Worm (Caenorhabditis elegans) whole organism, L1 larva: ENCODE data around the gene fbxa-81.

ENCODE experiments used
- C16A3.4 ChIP-seq: fragments of 150-350 bp; optimal IDR thresholded peaks from 2 replicates; lab custom pipeline; 2014; ENCODE audit warnings: missing biosample characterization, missing genetic modification characterization
- ama-1 ChIP-seq: fragments of 150-350 bp; optimal IDR thresholded peaks from 2 replicates; lab custom pipeline; 2014
- blmp-1 ChIP-seq: fragments of 150-350 bp; optimal IDR thresholded peaks from 2 replicates; lab custom pipeline; 2014; ENCODE audit warnings: missing biosample characterization, missing genetic modification characterization
- ceh-82 ChIP-seq, 3 experiments: fragments of 150-350 bp in 1 of 3; sonication (generic microtip) in 2 of 3; optimal IDR thresholded peaks; 2 replicates each; lab custom pipeline; 2014 to 2017; ENCODE audit warnings: missing biosample characterization in 3 of 3, missing genetic modification characterization in 3 of 3
- ceh-90 ChIP-seq: sonication (generic microtip); optimal IDR thresholded peaks from 2 replicates; lab custom pipeline; 2016; ENCODE audit warnings: missing genetic modification characterization, missing compliant biosample characterization
- ces-1 ChIP-seq: fragments of 150-350 bp; optimal IDR thresholded peaks from 2 replicates; lab custom pipeline; 2014; ENCODE audit warnings: missing biosample characterization, missing genetic modification reagents, missing genetic modification characterization
- dsc-1 ChIP-seq: sonication (generic microtip); optimal IDR thresholded peaks from 2 replicates; lab custom pipeline; 2016; ENCODE audit warnings: mild to moderate bottlenecking, missing genetic modification characterization, missing compliant biosample characterization
- efl-1 ChIP-seq, 4 experiments: fragments of 150-350 bp; optimal IDR thresholded peaks in 3 of 4; peaks in 1 of 4; 1 replicate in 1 of 4; 2 replicates in 3 of 4; lab custom pipeline; 2014; ENCODE audit warnings: missing biosample characterization in 2 of 4, missing genetic modification characterization in 2 of 4, missing genetic modification reagents in 2 of 4
- efl-3 ChIP-seq: fragments of 200-800 bp; sonication (Bioruptor generic); optimal IDR thresholded peaks from 2 replicates; lab custom pipeline; 2018; ENCODE audit warnings: mild to moderate bottlenecking, missing genetic modification characterization, missing compliant biosample characterization
- egl-13 ChIP-seq: sonication (generic microtip); optimal IDR thresholded peaks from 2 replicates; lab custom pipeline; 2016; ENCODE audit warnings: missing genotype, missing genetic modification reagents, missing genetic modification characterization, missing compliant biosample characterization
- egl-27 ChIP-seq, 2 experiments: fragments of 150-350 bp in 1 of 2; sonication (generic microtip); optimal IDR thresholded peaks; 3 replicates each; lab custom pipeline; 2017 to 2018; ENCODE audit warnings: missing biosample characterization in 2 of 2, missing genetic modification characterization in 2 of 2, missing genetic modification reagents in 2 of 2
- elt-2 ChIP-seq: sonication (generic microtip); optimal IDR thresholded peaks from 2 replicates; lab custom pipeline; 2016; ENCODE audit warnings: missing genetic modification characterization, mild to moderate bottlenecking, inconsistent platforms, missing compliant biosample characterization, missing genetic modification reagents
- elt-3 ChIP-seq, 6 experiments: fragments of 150-350 bp in 1 of 6; sonication (generic microtip); optimal IDR thresholded peaks; 2 replicates each; lab custom pipeline; 2017 to 2018; ENCODE audit warnings: missing biosample characterization in 6 of 6, missing genetic modification characterization in 6 of 6, inconsistent platforms in 1 of 6
- fkh-10 ChIP-seq: sonication (generic microtip); optimal IDR thresholded peaks from 2 replicates; lab custom pipeline; 2017; ENCODE audit warnings: missing biosample characterization, missing genetic modification reagents, missing genetic modification characterization
- fkh-4 ChIP-seq: sonication (generic microtip); optimal IDR thresholded peaks from 2 replicates; lab custom pipeline; 2016; ENCODE audit warnings: missing compliant biosample characterization, missing genetic modification characterization, borderline replicate concordance
- fkh-8 ChIP-seq: sonication (generic microtip); optimal IDR thresholded peaks from 2 replicates; lab custom pipeline; 2016; ENCODE audit warnings: mild to moderate bottlenecking, missing genetic modification characterization, missing compliant biosample characterization
- fos-1 ChIP-seq: fragments of 150-350 bp; optimal IDR thresholded peaks from 2 replicates; lab custom pipeline; 2014; ENCODE audit warnings: missing biosample characterization, missing genetic modification characterization
- grh-1 ChIP-seq: fragments of 200-800 bp; sonication (Bioruptor generic); IDR thresholded peaks from 2 replicates; pipeline ENCODE4 v1.3.6; 2022; ENCODE audit warnings: missing genetic modification reagents, missing genetic modification characterization, missing compliant biosample characterization
- hlh-4 ChIP-seq: sonication (generic microtip); optimal IDR thresholded peaks from 2 replicates; lab custom pipeline; 2016; ENCODE audit warnings: mild to moderate bottlenecking, missing genetic modification characterization, missing compliant biosample characterization
- isw-1 ChIP-seq: fragments of 200-800 bp; sonication (Bioruptor generic); IDR thresholded peaks from 2 replicates; pipeline ENCODE4 v1.3.6; 2022; ENCODE audit warnings: missing genetic modification characterization, missing compliant biosample characterization
- jun-1 ChIP-seq: fragments of 150-350 bp; optimal IDR thresholded peaks from 2 replicates; lab custom pipeline; 2014; ENCODE audit warnings: missing biosample characterization, missing genetic modification reagents, missing genetic modification characterization
- lin-14 ChIP-seq: fragments of 200-800 bp; sonication (Bioruptor generic); optimal IDR thresholded peaks from 2 replicates; lab custom pipeline; 2018; ENCODE audit warnings: mild to moderate bottlenecking, missing genetic modification characterization, moderate library complexity, missing compliant biosample characterization
- lin-35 ChIP-seq, 2 experiments: fragments of 150-350 bp; optimal IDR thresholded peaks; 2 replicates each; lab custom pipeline; 2014; ENCODE audit warnings: missing biosample characterization in 2 of 2, missing genetic modification characterization in 2 of 2, missing genetic modification reagents in 2 of 2
- lin-39 ChIP-seq: fragments of 150-350 bp; optimal IDR thresholded peaks from 2 replicates; lab custom pipeline; 2014; ENCODE audit warnings: missing biosample characterization, missing genetic modification reagents, missing genetic modification characterization
- lir-3 ChIP-seq: sonication (generic microtip); optimal IDR thresholded peaks from 2 replicates; lab custom pipeline; 2016; ENCODE audit warnings: mild to moderate bottlenecking, missing genetic modification characterization, moderate library complexity, missing compliant biosample characterization; ENCODE audit not compliant: poor library complexity
- lsy-2 ChIP-seq, 2 experiments: fragments of 150-350 bp; optimal IDR thresholded peaks; 2 replicates each; lab custom pipeline; 2014; ENCODE audit warnings: missing biosample characterization in 2 of 2, missing genetic modification characterization in 2 of 2
- mab-9 ChIP-seq: fragments of 200-800 bp; sonication (Bioruptor generic); IDR thresholded peaks from 2 replicates; pipeline ENCODE4 v1.3.6; 2022; ENCODE audit warnings: missing genetic modification reagents, missing genetic modification characterization, missing compliant biosample characterization
- mdl-1 ChIP-seq, 2 experiments: fragments of 150-350 bp; optimal IDR thresholded peaks; 2 replicates each; lab custom pipeline; 2014 to 2017; ENCODE audit warnings: missing biosample characterization in 2 of 2, missing genetic modification characterization in 2 of 2, inconsistent platforms in 1 of 2
- mef-2 ChIP-seq: fragments of 150-350 bp; optimal IDR thresholded peaks from 2 replicates; lab custom pipeline; 2014; ENCODE audit warnings: missing biosample characterization, missing genetic modification characterization
- mep-1 ChIP-seq: fragments of 150-350 bp; optimal IDR thresholded peaks from 2 replicates; lab custom pipeline; 2014; ENCODE audit warnings: missing biosample characterization, missing genetic modification characterization
- nhr-11 ChIP-seq: fragments of 150-350 bp; optimal IDR thresholded peaks from 2 replicates; lab custom pipeline; 2014; ENCODE audit warnings: missing biosample characterization, missing genetic modification characterization
- nhr-19 ChIP-seq: fragments of 200-800 bp; sonication (Bioruptor generic); conservative IDR thresholded peaks from 2 replicates; pipeline ENCODE4 v1.3.6; 2022; ENCODE audit warnings: missing genetic modification characterization, missing compliant biosample characterization
- nhr-237 ChIP-seq: fragments of 150-350 bp; optimal IDR thresholded peaks from 2 replicates; lab custom pipeline; 2014; ENCODE audit warnings: missing biosample characterization, missing genetic modification characterization
- nhr-47 ChIP-seq: sonication (generic microtip); optimal IDR thresholded peaks from 2 replicates; lab custom pipeline; 2016; ENCODE audit warnings: mild to moderate bottlenecking, missing genetic modification characterization, moderate library complexity, missing compliant biosample characterization
- nhr-71 ChIP-seq: sonication (generic microtip); optimal IDR thresholded peaks from 2 replicates; lab custom pipeline; 2016; ENCODE audit warnings: mild to moderate bottlenecking, missing genetic modification characterization, moderate library complexity, missing compliant biosample characterization
- nhr-77 ChIP-seq: fragments of 150-350 bp; optimal IDR thresholded peaks from 2 replicates; lab custom pipeline; 2014; ENCODE audit warnings: missing biosample characterization, missing genetic modification characterization
- nhr-84 ChIP-seq: sonication (generic microtip); optimal IDR thresholded peaks from 2 replicates; lab custom pipeline; 2017; ENCODE audit warnings: missing biosample characterization, missing genetic modification characterization
- nhr-85 ChIP-seq: sonication (generic microtip); peaks from one replicate; lab custom pipeline; 2016; ENCODE audit warnings: missing genetic modification characterization, inconsistent platforms, missing compliant biosample characterization
- nhr-90 ChIP-seq: sonication (generic microtip); optimal IDR thresholded peaks from 2 replicates; lab custom pipeline; 2016; ENCODE audit warnings: mild to moderate bottlenecking, missing genetic modification characterization, missing compliant biosample characterization; ENCODE audit not compliant: poor library complexity
- pax-3 ChIP-seq: fragments of 200-800 bp; sonication (Bioruptor generic); optimal IDR thresholded peaks from 2 replicates; lab custom pipeline; 2018; ENCODE audit warnings: mild to moderate bottlenecking, missing genetic modification characterization, moderate library complexity, missing compliant biosample characterization
- snpc-4 ChIP-seq: fragments of 150-350 bp; optimal IDR thresholded peaks from 2 replicates; lab custom pipeline; 2014; ENCODE audit warnings: missing biosample characterization, missing genetic modification characterization
- snu-23 ChIP-seq: sonication (generic microtip); optimal IDR thresholded peaks from 2 replicates; lab custom pipeline; 2016; ENCODE audit warnings: missing genetic modification characterization, missing compliant biosample characterization
- sox-4 ChIP-seq: sonication (generic microtip); optimal IDR thresholded peaks from 2 replicates; lab custom pipeline; 2016; ENCODE audit warnings: missing genetic modification characterization, missing compliant biosample characterization
- sptf-1 ChIP-seq: fragments of 150-350 bp; optimal IDR thresholded peaks from 2 replicates; lab custom pipeline; 2014; ENCODE audit warnings: missing biosample characterization, missing genetic modification characterization
- sup-37 ChIP-seq: fragments of 200-800 bp; sonication (Bioruptor generic); optimal IDR thresholded peaks from 2 replicates; lab custom pipeline; 2018; ENCODE audit warnings: mild to moderate bottlenecking, missing genetic modification characterization, missing compliant biosample characterization
- swsn-7 ChIP-seq: sonication (generic microtip); optimal IDR thresholded peaks from 2 replicates; lab custom pipeline; 2016; ENCODE audit warnings: missing genetic modification characterization, missing compliant biosample characterization
- tlp-1 ChIP-seq: fragments of 150-350 bp; optimal IDR thresholded peaks from 2 replicates; lab custom pipeline; 2014; ENCODE audit warnings: missing biosample characterization, missing genetic modification characterization
- unc-130 ChIP-seq: fragments of 150-350 bp; optimal IDR thresholded peaks from 2 replicates; lab custom pipeline; 2017; ENCODE audit warnings: missing biosample characterization, missing genetic modification characterization, inconsistent platforms
- unc-62 ChIP-seq: fragments of 150-350 bp; optimal IDR thresholded peaks from 2 replicates; lab custom pipeline; 2014; ENCODE audit warnings: missing biosample characterization, missing genetic modification reagents, missing genetic modification characterization
- unc-86 ChIP-seq: sonication (generic microtip); optimal IDR thresholded peaks from 2 replicates; lab custom pipeline; 2016; ENCODE audit warnings: missing genetic modification characterization, missing compliant biosample characterization
- zip-4 ChIP-seq: fragments of 200-800 bp; sonication (Bioruptor generic); optimal IDR thresholded peaks from 2 replicates; lab custom pipeline; 2018; ENCODE audit warnings: mild to moderate bottlenecking, missing genetic modification characterization, moderate library complexity, missing compliant biosample characterization
- ztf-11 ChIP-seq, 2 experiments: sonication (generic microtip); optimal IDR thresholded peaks; 2 replicates each; lab custom pipeline; 2016 to 2017; ENCODE audit warnings: missing genetic modification characterization in 2 of 2, missing biosample characterization in 1 of 2, missing compliant biosample characterization in 1 of 2
- ztf-4 ChIP-seq: fragments of 150-350 bp; optimal IDR thresholded peaks from 2 replicates; lab custom pipeline; 2014; ENCODE audit warnings: missing biosample characterization, missing genetic modification characterization

Gene fbxa-81

DNA sequence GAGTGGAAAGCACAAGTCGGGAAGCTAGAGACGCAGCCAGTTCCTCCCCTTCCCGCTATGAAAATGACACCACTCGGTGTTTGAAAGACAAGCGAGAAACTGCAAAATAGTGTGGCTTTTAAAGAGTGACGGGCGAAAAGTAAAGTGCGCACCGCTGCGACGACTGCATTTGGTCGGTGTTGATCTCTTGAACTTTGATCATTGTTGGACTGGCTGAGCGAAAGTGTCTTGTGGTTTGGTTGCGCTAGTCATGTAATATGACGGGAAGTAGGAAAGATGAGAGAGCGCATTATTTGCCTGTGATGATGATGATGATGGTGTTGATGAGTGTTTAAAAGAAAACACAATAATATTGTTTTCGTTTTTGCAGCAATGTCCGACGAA lies 18.4 kb upstream of the fbxa-81 start:
- TF ChIP-seq ceh-90 (tag; lab: Kevin White, UChicago) (no peak), fkh-4 (tag; lab: Kevin White, UChicago) (no peak), ama-1 (lab: Kevin White, UChicago) (peak; percentile 40), snu-23 (GFP tag; lab: Kevin White, UChicago) (peak; percentile 88), nhr-47 (tag; lab: Kevin White, UChicago) (peak; percentile 87), lir-3 (tag; lab: Kevin White, UChicago) (peak; percentile 63), nhr-90 (peak; percentile 81), fkh-10 (peak; percentile 84), sptf-1 (no peak), nhr-84 (tag; lab: Kevin White, UChicago) (no peak), nhr-77 (tag; lab: Kevin White, UChicago) (peak; percentile 95), mep-1 (tag; lab: Kevin White, UChicago) (peak; percentile 86), fos-1 (tag; lab: Kevin White, UChicago) (peak; percentile 78), fkh-8 (tag; lab: Kevin White, UChicago) (peak; percentile 96), mab-9 (peak; percentile 65), lsy-2 (tag; optimal IDR thresholded peaks at IDR 0.05; lab: Kevin White, UChicago) (peak; percentile 72 to 82), lin-14 (GFP tag; lab: Kevin White, UChicago) (peak; percentile 98), efl-3 (no peak), blmp-1 (tag; lab: Kevin White, UChicago) (peak; percentile 99), dsc-1 (tag; lab: Kevin White, UChicago) (no peak), nhr-71 (tag; lab: Kevin White, UChicago) (peak; percentile 99), nhr-11 (tag; lab: Kevin White, UChicago) (peak; percentile 58), ceh-82 (tag; optimal IDR thresholded peaks at IDR 0.05; lab: Kevin White, UChicago) (peak; percentile 55 to 78 (median 68)), unc-62 (GFP tag; lab: Kevin White, UChicago) (no peak), nhr-237 (tag; lab: Kevin White, UChicago) (peak; percentile 87), snpc-4 (tag; lab: Kevin White, UChicago) (no peak), lin-39 (tag; lab: Kevin White, UChicago) (no peak), hlh-4 (tag; lab: Kevin White, UChicago) (no peak), tlp-1 (tag; lab: Kevin White, UChicago) (no peak), elt-3 (tag; optimal IDR thresholded peaks at IDR 0.05; lab: Kevin White, UChicago) (peak in 4 of 6 experiments; percentile 55 to 88 (median 85)), swsn-7 (tag; lab: Kevin White, UChicago) (peak; percentile 85), pax-3 (tag; lab: Kevin White, UChicago) (peak; percentile 77), C16A3.4 (tag; lab: Kevin White, UChicago) (peak; percentile 76), egl-27 (tag; optimal IDR thresholded peaks at IDR 0.05; lab: Kevin White, UChicago) (peak; percentile 96 to 99), unc-130 (tag; lab: Kevin White, UChicago) (peak; percentile 85), sup-37 (GFP tag; lab: Kevin White, UChicago) (peak; percentile 49), ztf-4 (peak; percentile 77), egl-13 (tag; lab: Kevin White, UChicago) (peak; percentile 95), jun-1 (peak; percentile 93), mdl-1 (tag; optimal IDR thresholded peaks at IDR 0.05; lab: Kevin White, UChicago) (peak; percentile 27 to 92), sox-4 (tag; lab: Kevin White, UChicago) (peak; percentile 57), lin-35 (GFP tag; optimal IDR thresholded peaks at IDR 0.05; lab: Kevin White, UChicago) (peak; percentile 40 to 74), nhr-85 (tag; lab: Kevin White, UChicago) (peak; percentile 98), ces-1 (GFP tag; lab: Kevin White, UChicago) (no peak), mef-2 (tag; lab: Kevin White, UChicago) (peak; percentile 83), zip-4 (GFP tag; lab: Kevin White, UChicago) (peak; percentile 41), nhr-19 (GFP tag; lab: Robert Waterston, UW) (peak; percentile 86), grh-1 (peak; percentile 66), unc-86 (tag; lab: Kevin White, UChicago) (peak; percentile 77), ztf-11 (tag; optimal IDR thresholded peaks at IDR 0.05; lab: Kevin White, UChicago) (no peak), elt-2 (peak; percentile 83), efl-1 (optimal IDR thresholded peaks at IDR 0.05; lab: Kevin White, UChicago) (peak; percentile 27 to 44), efl-1 (GFP tag; optimal IDR thresholded peaks at IDR 0.05 in 1 of 2; lab: Kevin White, UChicago) (no peak), isw-1 (GFP tag; lab: Robert Waterston, UW) (peak; percentile 65)
